Fruit fly (Drosophila melanogaster) Kc167 (cell line): Measurements from ENCODE around the gene odd.

Experiments
- Myc ChIP-seq: fragments of >200 bp; optimal IDR thresholded peaks from 2 replicates; lab custom pipeline; 2017; ENCODE audit warnings: missing external identifiers
- insv ChIP-seq: fragments of >200 bp; optimal IDR thresholded peaks from 3 replicates; lab custom pipeline; 2018; ENCODE audit warnings: missing external identifiers

dm6 chr2L:3573172-3573755, 33.3 kb downstream of the odd start:
- no peak for TF ChIP-seq Myc (lab: Kevin White, UChicago)
- TF ChIP-seq insv, result no peak
